Worm (Caenorhabditis elegans): ENCODE measurements around the gene cyp-33E3.

cyp-33E3 gene

ce11 chrIV:8595317-8595716 lies 19.5 kb upstream of the cyp-33E3 start, which contains the start of gene Y59H11AR.3:
Y59H11AR.3 (minus strand) TSS chrIV:8595417.
- TF ChIP-seq ceh-8 (GFP tag; optimal IDR thresholded peaks at IDR 0.05): no peak
- no peak for TF ChIP-seq ztf-11 (tag; optimal IDR thresholded peaks at IDR 0.05)
- TF ChIP-seq sox-4 (tag; optimal IDR thresholded peaks at IDR 0.05): no peak
- no peak for TF ChIP-seq nhr-71 (tag; optimal IDR thresholded peaks at IDR 0.05)
- TF ChIP-seq nhr-28 (tag; optimal IDR thresholded peaks at IDR 0.05): no peak
- TF ChIP-seq tbx-2 (tag; optimal IDR thresholded peaks at IDR 0.05): no peak
- no peak for TF ChIP-seq skn-1 (tag; optimal IDR thresholded peaks at IDR 0.05)
- no peak for TF ChIP-seq sup-37 (GFP tag; optimal IDR thresholded peaks at IDR 0.05)

ce11 chrIV:8595767-8596166 lies 19.0 kb upstream of the cyp-33E3 start, which contains the start of gene clec-181:
clec-181 (plus strand) TSS chrIV:8596067.
- TF ChIP-seq F16B12.6 (tag; optimal IDR thresholded peaks at IDR 0.05) (no peak), ama-1 (optimal IDR thresholded peaks at IDR 0.05) (no peak), ceh-88 (GFP tag; IDR thresholded peaks at IDR 0.05) (no peak), rnt-1 (tag; optimal IDR thresholded peaks at IDR 0.05) (no peak), lsy-2 (tag; optimal IDR thresholded peaks at IDR 0.05) (no peak), fos-1 (tag; optimal IDR thresholded peaks at IDR 0.05) (no peak), efl-1 (optimal IDR thresholded peaks at IDR 0.05) (no peak), efl-1 (GFP tag; optimal IDR thresholded peaks at IDR 0.05 in 1 of 2) (no peak), lir-3 (tag; optimal IDR thresholded peaks at IDR 0.05; ENCODE audit: poor library complexity) (no peak), mef-2 (tag; optimal IDR thresholded peaks at IDR 0.05) (no peak), sox-4 (tag; optimal IDR thresholded peaks at IDR 0.05) (no peak), sup-37 (GFP tag; optimal IDR thresholded peaks at IDR 0.05) (no peak), lin-35 (GFP tag; optimal IDR thresholded peaks at IDR 0.05) (no peak), nhr-28 (tag; optimal IDR thresholded peaks at IDR 0.05) (no peak)

- no peak for TF ChIP-seq sup-37 (GFP tag; optimal IDR thresholded peaks at IDR 0.05)
- TF ChIP-seq ceh-82 (tag; optimal IDR thresholded peaks at IDR 0.05): peak in 2 of 3 experiments; percentile 3 to 39
- TF ChIP-seq swsn-7 (tag; optimal IDR thresholded peaks at IDR 0.05): peak; percentile 14
- peak in 1 of 2 experiments; percentile 4 for TF ChIP-seq mdl-1 (tag; optimal IDR thresholded peaks at IDR 0.05)
- no peak for TF ChIP-seq elt-2 (tag; optimal IDR thresholded peaks at IDR 0.05)
- TF ChIP-seq efl-1 (optimal IDR thresholded peaks at IDR 0.05): peak; percentile 63 to 82
- peak in 1 of 2 experiments; percentile 12 for TF ChIP-seq efl-1 (GFP tag; optimal IDR thresholded peaks at IDR 0.05 in 1 of 2)
- TF ChIP-seq lin-15B (tag; optimal IDR thresholded peaks at IDR 0.05): no peak
- TF ChIP-seq nhr-85 (tag): peak; percentile 19
- TF ChIP-seq rnt-1 (tag; optimal IDR thresholded peaks at IDR 0.05): peak; percentile 38
- peak; percentile 62 for TF ChIP-seq lin-14 (GFP tag; optimal IDR thresholded peaks at IDR 0.05)
- peak; percentile 10 for TF ChIP-seq nhr-47 (tag; optimal IDR thresholded peaks at IDR 0.05)
- TF ChIP-seq lir-3 (tag; optimal IDR thresholded peaks at IDR 0.05; ENCODE audit: poor library complexity): peak; percentile 0
- TF ChIP-seq lsy-2 (tag; optimal IDR thresholded peaks at IDR 0.05): peak; percentile 29 to 58
- peak; percentile 40 for TF ChIP-seq nhr-71 (tag; optimal IDR thresholded peaks at IDR 0.05)
- no peak for TF ChIP-seq pag-3 (tag; optimal IDR thresholded peaks at IDR 0.05; ENCODE audit: borderline replicate concordance, insufficient read depth)
- peak; percentile 2 to 36 for TF ChIP-seq lin-35 (GFP tag; optimal IDR thresholded peaks at IDR 0.05)
- TF ChIP-seq dpl-1 (GFP tag; optimal IDR thresholded peaks at IDR 0.05): peak in 1 of 3 experiments; percentile 21
- peak; percentile 48 for TF ChIP-seq snu-23 (GFP tag; optimal IDR thresholded peaks at IDR 0.05)
- TF ChIP-seq mep-1 (tag; optimal IDR thresholded peaks at IDR 0.05): peak; percentile 58
- TF ChIP-seq blmp-1 (tag; optimal IDR thresholded peaks at IDR 0.05): peak; percentile 86
Measured at ce11 chrIV:8597504-8597903, 17.3 kb upstream of the cyp-33E3 start.

- TF ChIP-seq nhr-237 (tag; optimal IDR thresholded peaks at IDR 0.05): no peak
- TF ChIP-seq blmp-1 (tag; optimal IDR thresholded peaks at IDR 0.05): peak; percentile 47
- no peak for TF ChIP-seq ama-1 (optimal IDR thresholded peaks at IDR 0.05)
- TF ChIP-seq elt-3 (tag; optimal IDR thresholded peaks at IDR 0.05): peak in 1 of 6 experiments; percentile 74
- TF ChIP-seq dpl-1 (GFP tag; optimal IDR thresholded peaks at IDR 0.05): peak in 1 of 3 experiments; percentile 25
- TF ChIP-seq lin-35 (GFP tag; optimal IDR thresholded peaks at IDR 0.05): peak in 1 of 2 experiments; percentile 63
- TF ChIP-seq efl-1 (optimal IDR thresholded peaks at IDR 0.05): no peak
- TF ChIP-seq efl-1 (GFP tag; optimal IDR thresholded peaks at IDR 0.05 in 1 of 2): peak; percentile 15 to 94
- TF ChIP-seq snu-23 (GFP tag; optimal IDR thresholded peaks at IDR 0.05): peak; percentile 17
- no peak for TF ChIP-seq nhr-19 (GFP tag; conservative IDR thresholded peaks at IDR 0.05)
Measured at ce11 chrIV:8600712-8601330, 14.0 kb upstream of the cyp-33E3 start, which contains the start of gene Y59H11AR.4. Y59H11AR.4 (minus strand) TSS chrIV:8600762.
